Fruit fly (Drosophila melanogaster) whole organism, embryonic: Measurements from ENCODE around the gene CG32647.

Experiments used
- CG10959 ChIP-seq: fragments of 200-800 bp; sonication (Bioruptor generic); IDR thresholded peaks from 2 replicates; pipeline ENCODE4 v1.3.6; 2022; ENCODE audit warnings: missing biosample characterization, missing genetic modification characterization
- CG11085 ChIP-seq: fragments of 200-800 bp; sonication (Bioruptor generic); IDR thresholded peaks from 2 replicates; pipeline ENCODE4 v1.3.6; 2022; ENCODE audit warnings: missing biosample characterization, missing genetic modification characterization
- CG11560 ChIP-seq: fragments of 200-800 bp; sonication (Bioruptor generic); IDR thresholded peaks from 3 replicates; pipeline ENCODE4 v1.3.6; 2022; ENCODE audit warnings: missing biosample characterization, missing genetic modification characterization
- CG12236 ChIP-seq: fragments of 200-800 bp; sonication (Bioruptor generic); optimal IDR thresholded peaks from 2 replicates; lab custom pipeline; 2016; ENCODE audit warnings: missing biosample characterization, missing genetic modification characterization
- CG12744 ChIP-seq: fragments of 200-800 bp; sonication (Bioruptor generic); optimal IDR thresholded peaks from 2 replicates; lab custom pipeline; 2016; ENCODE audit warnings: missing biosample characterization, missing genetic modification characterization
- CG12769 ChIP-seq: fragments of 200-800 bp; sonication (Bioruptor generic); optimal IDR thresholded peaks from 2 replicates; lab custom pipeline; 2019; ENCODE audit warnings: missing biosample characterization, mild to moderate bottlenecking, missing genetic modification characterization, moderate library complexity
- CG16813 ChIP-seq: fragments of 200-800 bp; sonication (Bioruptor generic); IDR thresholded peaks from 3 replicates; pipeline ENCODE4 v1.3.6; 2022; ENCODE audit warnings: missing biosample characterization, missing genetic modification characterization; ENCODE audit not compliant: partially characterized antibody
- CG17612 ChIP-seq: fragments of 200-800 bp; sonication (Bioruptor generic); IDR thresholded peaks from 2 replicates; pipeline ENCODE4 v1.3.6; 2022; ENCODE audit warnings: missing biosample characterization, missing genetic modification characterization
- CG33213 ChIP-seq: fragments of 200-800 bp; sonication (Bioruptor generic); optimal IDR thresholded peaks from 3 replicates; lab custom pipeline; 2016; ENCODE audit warnings: missing biosample characterization, missing genetic modification characterization
- CG3847 ChIP-seq: fragments of 200-800 bp; sonication (Bioruptor generic); IDR thresholded peaks from 2 replicates; pipeline ENCODE4 v1.3.6; 2022; ENCODE audit warnings: missing biosample characterization, missing genetic modification characterization
- CG4282 ChIP-seq: fragments of 200-800 bp; sonication (Bioruptor generic); optimal IDR thresholded peaks from 2 replicates; lab custom pipeline; 2016; ENCODE audit warnings: missing biosample characterization, missing genetic modification characterization
- CG4617 ChIP-seq: fragments of 200-800 bp; sonication (Bioruptor generic); optimal IDR thresholded peaks from 3 replicates; lab custom pipeline; 2016; ENCODE audit warnings: missing biosample characterization, missing genetic modification characterization, borderline replicate concordance
- CG4707 ChIP-seq: fragments of 200-800 bp; sonication (Bioruptor generic); optimal IDR thresholded peaks from 2 replicates; lab custom pipeline; 2018; ENCODE audit warnings: missing biosample characterization, mild to moderate bottlenecking, missing genetic modification characterization, moderate library complexity
- CG6254 ChIP-seq: fragments of 200-800 bp; sonication (Bioruptor generic); optimal IDR thresholded peaks from 3 replicates; lab custom pipeline; 2017; ENCODE audit warnings: mild to moderate bottlenecking, missing biosample characterization, missing genetic modification reagents, missing genetic modification characterization
- CG6765 ChIP-seq: fragments of 200-800 bp; sonication (Bioruptor generic); optimal IDR thresholded peaks from 3 replicates; lab custom pipeline; 2017; ENCODE audit warnings: missing biosample characterization, mild to moderate bottlenecking, missing genetic modification characterization
- Dip2 ChIP-seq: fragments of 200-800 bp; sonication (Bioruptor generic); IDR thresholded peaks from 2 replicates; pipeline ENCODE4 v1.3.6; 2022; ENCODE audit warnings: missing biosample characterization, missing genetic modification characterization
- Doc2 ChIP-seq: fragments of 200-800 bp; sonication (Bioruptor generic); IDR thresholded peaks from 2 replicates; pipeline ENCODE4 v1.3.6; 2022; ENCODE audit warnings: missing biosample characterization, missing genetic modification characterization
- E2f2 ChIP-seq: fragments of 200-800 bp; sonication (Bioruptor generic); IDR thresholded peaks from 2 replicates; pipeline ENCODE4 v1.3.6; 2022; ENCODE audit warnings: missing biosample characterization, missing genetic modification characterization
- Eip74EF ChIP-seq, 2 experiments: fragments of 200-800 bp in 1 of 2; fragments of >200 bp in 1 of 2; sonication (Bioruptor generic) in 1 of 2; optimal IDR thresholded peaks; 2 replicates each; lab custom pipeline; 2017 to 2019; ENCODE audit warnings: missing biosample characterization in 2 of 2, missing genetic modification characterization in 2 of 2, mild to moderate bottlenecking in 1 of 2, moderate library complexity in 1 of 2
- Hr51 ChIP-seq, 2 experiments: fragments of 200-800 bp; sonication (Bioruptor generic); optimal IDR thresholded peaks; 2 replicates in 1 of 2; 3 replicates in 1 of 2; lab custom pipeline; 2016 to 2018; ENCODE audit warnings: missing biosample characterization in 2 of 2, missing genetic modification characterization in 2 of 2, mild to moderate bottlenecking in 1 of 2, moderate library complexity in 1 of 2
- Hsf ChIP-seq: fragments of 200-800 bp; sonication (Bioruptor generic); optimal IDR thresholded peaks from 3 replicates; lab custom pipeline; 2016; ENCODE audit warnings: missing biosample characterization, missing genetic modification characterization
- Lpt ChIP-seq: fragments of >200 bp; optimal IDR thresholded peaks from 2 replicates; lab custom pipeline; 2018; ENCODE audit warnings: missing biosample characterization, missing genetic modification characterization
- MBD-R2 ChIP-seq: fragments of 200-800 bp; sonication (Bioruptor generic); IDR thresholded peaks from 2 replicates; pipeline ENCODE4 v1.3.6; 2022; ENCODE audit warnings: missing biosample characterization, missing genetic modification characterization
- MESR4 ChIP-seq: fragments of 200-800 bp; sonication (Bioruptor generic); optimal IDR thresholded peaks from 2 replicates; lab custom pipeline; 2018; ENCODE audit warnings: missing biosample characterization, mild to moderate bottlenecking, missing genetic modification characterization, moderate library complexity
- Sox100B ChIP-seq: fragments of 200-800 bp; sonication (Bioruptor generic); optimal IDR thresholded peaks from 3 replicates; lab custom pipeline; 2018; ENCODE audit warnings: missing biosample characterization, mild to moderate bottlenecking, missing genetic modification characterization
- corto ChIP-seq: fragments of 200-800 bp; sonication (Bioruptor generic); optimal IDR thresholded peaks from 2 replicates; lab custom pipeline; 2016; ENCODE audit warnings: missing biosample characterization, mild to moderate bottlenecking, missing genetic modification characterization, moderate library complexity
- crc ChIP-seq: fragments of 200-800 bp; sonication (Bioruptor generic); optimal IDR thresholded peaks from 2 replicates; lab custom pipeline; 2016; ENCODE audit warnings: missing biosample characterization, missing genetic modification characterization
- croc ChIP-seq: fragments of 200-800 bp; sonication (Bioruptor generic); conservative IDR thresholded peaks from 3 replicates; pipeline ENCODE4 v1.3.6; 2022; ENCODE audit warnings: missing biosample characterization, missing genetic modification characterization
- dmrt99B ChIP-seq: fragments of 200-800 bp; sonication (Bioruptor generic); optimal IDR thresholded peaks from 2 replicates; lab custom pipeline; 2018; ENCODE audit warnings: missing biosample characterization, mild to moderate bottlenecking, missing genetic modification characterization, moderate library complexity
- emc ChIP-seq: fragments of 200-800 bp; sonication (Bioruptor generic); optimal IDR thresholded peaks from 2 replicates; lab custom pipeline; 2016; ENCODE audit warnings: missing biosample characterization, missing genetic modification characterization
- ems ChIP-seq: fragments of 200-800 bp; sonication (Bioruptor generic); optimal IDR thresholded peaks from 3 replicates; lab custom pipeline; 2016; ENCODE audit warnings: missing biosample characterization, missing genetic modification characterization
- eyg ChIP-seq: fragments of 200-800 bp; sonication (Bioruptor generic); optimal IDR thresholded peaks from 3 replicates; lab custom pipeline; 2016; ENCODE audit warnings: missing biosample characterization, missing genetic modification characterization
- insv ChIP-seq, 2 experiments: fragments of 200-800 bp; sonication (Bioruptor generic); optimal IDR thresholded peaks; 3 replicates each; lab custom pipeline; 2016 to 2018; ENCODE audit warnings: missing biosample characterization in 2 of 2, missing genetic modification characterization in 2 of 2
- kni ChIP-seq: fragments of 200-800 bp; sonication (Bioruptor generic); optimal IDR thresholded peaks from 3 replicates; lab custom pipeline; 2017; ENCODE audit warnings: mild to moderate bottlenecking, missing biosample characterization, missing genetic modification reagents, missing genetic modification characterization
- lab ChIP-seq: fragments of 200-800 bp; sonication (Bioruptor generic); optimal IDR thresholded peaks from 3 replicates; lab custom pipeline; 2017; ENCODE audit warnings: missing biosample characterization, missing genetic modification characterization, mild to moderate bottlenecking, moderate library complexity, missing genetic modification reagents
- lola ChIP-seq, 3 experiments: fragments of >200 bp in 2 of 3; fragments of 200-800 bp in 1 of 3; sonication (Bioruptor generic) in 1 of 3; optimal IDR thresholded peaks; 2 replicates each; lab custom pipeline; 2017 to 2019; ENCODE audit warnings: missing biosample characterization in 3 of 3, missing genetic modification characterization in 3 of 3, mild to moderate bottlenecking in 1 of 3, moderate library complexity in 1 of 3
- mld ChIP-seq: fragments of 200-800 bp; sonication (Bioruptor generic); IDR thresholded peaks from 3 replicates; pipeline ENCODE4 v1.3.6; 2022; ENCODE audit warnings: missing biosample characterization, missing genetic modification characterization; ENCODE audit not compliant: partially characterized antibody
- nmo ChIP-seq: fragments of 200-800 bp; sonication (Bioruptor generic); optimal IDR thresholded peaks from 2 replicates; lab custom pipeline; 2018; ENCODE audit warnings: missing biosample characterization, mild to moderate bottlenecking, missing genetic modification characterization, moderate library complexity
- pan ChIP-seq, 4 experiments: fragments of >200 bp in 3 of 4; fragments of 200-800 bp in 1 of 4; sonication (Bioruptor generic) in 1 of 4; optimal IDR thresholded peaks in 3 of 4; IDR thresholded peaks in 1 of 4; 2 replicates each; pipeline versions ENCODE4 v1.3.6 to Lab custom; 2017 to 2022; ENCODE audit warnings: missing biosample characterization in 2 of 4, missing genetic modification characterization in 2 of 4, mixed read lengths in 1 of 4
- pb ChIP-seq: fragments of 200-800 bp; sonication (Bioruptor generic); optimal IDR thresholded peaks from 3 replicates; lab custom pipeline; 2016; ENCODE audit warnings: missing biosample characterization, missing genetic modification characterization
- peb ChIP-seq: fragments of 200-800 bp; sonication (Bioruptor generic); IDR thresholded peaks from 2 replicates; pipeline ENCODE4 v1.3.6; 2022; ENCODE audit warnings: missing biosample characterization, missing genetic modification characterization
- pfk ChIP-seq: fragments of 200-800 bp; sonication (Bioruptor generic); optimal IDR thresholded peaks from 2 replicates; lab custom pipeline; 2018; ENCODE audit warnings: missing biosample characterization, mild to moderate bottlenecking, missing genetic modification characterization, moderate library complexity
- row ChIP-seq: fragments of 200-800 bp; sonication (Bioruptor generic); IDR thresholded peaks from 3 replicates; pipeline ENCODE4 v1.3.6; 2022; ENCODE audit warnings: missing biosample characterization, missing genetic modification characterization
- shn ChIP-seq: fragments of 200-800 bp; sonication (Bioruptor generic); optimal IDR thresholded peaks from 3 replicates; lab custom pipeline; 2016; ENCODE audit warnings: missing biosample characterization, missing genetic modification characterization
- sug ChIP-seq: fragments of 200-800 bp; optimal IDR thresholded peaks from 2 replicates; lab custom pipeline; 2019; ENCODE audit warnings: missing biosample characterization, mild to moderate bottlenecking, missing genetic modification characterization, moderate library complexity
- tin ChIP-seq: fragments of 200-800 bp; sonication (Bioruptor generic); optimal IDR thresholded peaks from 3 replicates; lab custom pipeline; 2016; ENCODE audit warnings: missing biosample characterization, missing genetic modification characterization
- trh ChIP-seq: fragments of 200-800 bp; sonication (Bioruptor generic); optimal IDR thresholded peaks from 2 replicates; lab custom pipeline; 2016; ENCODE audit warnings: missing biosample characterization, missing genetic modification characterization
- tx ChIP-seq: fragments of 200-800 bp; sonication (Bioruptor generic); optimal IDR thresholded peaks from 2 replicates; lab custom pipeline; 2016; ENCODE audit warnings: missing biosample characterization, missing genetic modification characterization
- wdn ChIP-seq: fragments of 200-800 bp; sonication (Bioruptor generic); IDR thresholded peaks from 2 replicates; pipeline ENCODE4 v1.3.6; 2022; ENCODE audit warnings: missing biosample characterization, missing genetic modification characterization
- wor ChIP-seq: fragments of 200-800 bp; sonication (Bioruptor generic); IDR thresholded peaks from 2 replicates; pipeline ENCODE4 v1.3.6; 2022; ENCODE audit warnings: missing biosample characterization, missing genetic modification characterization

The CG32647 gene

dm6 chrX:12752196-12752595 lies 32.6 kb downstream of the CG32647 start (continued):
- TF ChIP-seq shn (peak; percentile 99), lab (GFP tag; lab: Kevin White, UChicago) (peak; percentile 100), CG12744 (GFP tag; lab: Kevin White, UChicago) (peak; percentile 99), emc (GFP tag; lab: Kevin White, UChicago) (peak; percentile 99), mld (GFP tag; lab: Robert Waterston, UW) (no peak), CG6765 (peak; percentile 98), lola (GFP tag; optimal IDR thresholded peaks at IDR 0.05; lab: Kevin White, UChicago) (peak in 1 of 3 experiments; percentile 98), Lpt (GFP tag; lab: Kevin White, UChicago) (no peak), tx (GFP tag; lab: Kevin White, UChicago) (peak; percentile 99), CG4617 (GFP tag; lab: Kevin White, UChicago) (peak; percentile 99), sug (tag; lab: Kevin White, UChicago) (peak; percentile 95), Sox100B (GFP tag; lab: Kevin White, UChicago) (peak; percentile 97), croc (GFP tag; lab: Robert Waterston, UW) (peak; percentile 99), pfk (GFP tag; lab: Kevin White, UChicago) (no peak), CG6254 (GFP tag; lab: Kevin White, UChicago) (peak; percentile 96), CG4707 (GFP tag; lab: Kevin White, UChicago) (peak; percentile 96), CG10959 (GFP tag; lab: Robert Waterston, UW) (peak; percentile 99), CG3847 (peak; percentile 99), ems (GFP tag; lab: Kevin White, UChicago) (peak; percentile 99), MESR4 (GFP tag; lab: Kevin White, UChicago) (peak; percentile 74), MBD-R2 (GFP tag; lab: Robert Waterston, UW) (peak; percentile 99), CG11560 (tag; lab: Robert Waterston, UW) (peak; percentile 94), trh (GFP tag; lab: Kevin White, UChicago) (peak; percentile 99), eyg (peak; percentile 99), tin (GFP tag; lab: Kevin White, UChicago) (peak; percentile 99), Hsf (GFP tag; lab: Kevin White, UChicago) (peak; percentile 100), Dip2 (GFP tag; lab: Robert Waterston, UW) (peak; percentile 72), nmo (GFP tag; lab: Kevin White, UChicago) (peak; percentile 99), CG17612 (GFP tag; lab: Robert Waterston, UW) (peak; percentile 98), CG16813 (GFP tag; lab: Robert Waterston, UW) (no peak), CG12236 (GFP tag; lab: Kevin White, UChicago) (peak; percentile 99), Eip74EF (GFP tag; optimal IDR thresholded peaks at IDR 0.05; lab: Kevin White, UChicago) (peak in 1 of 2 experiments; percentile 97), wdn (GFP tag; lab: Robert Waterston, UW) (peak; percentile 98), CG12769 (tag; lab: Kevin White, UChicago) (peak; percentile 86), Doc2 (GFP tag; lab: Robert Waterston, UW) (peak; percentile 97), CG33213 (GFP tag; lab: Kevin White, UChicago) (peak; percentile 99), CG11085 (GFP tag; lab: Robert Waterston, UW) (peak; percentile 99), wor (GFP tag; lab: Robert Waterston, UW) (peak; percentile 97), crc (GFP tag; lab: Kevin White, UChicago) (peak; percentile 98), CG4282 (peak; percentile 98), kni (GFP tag; lab: Kevin White, UChicago) (no peak), row (GFP tag; lab: Robert Waterston, UW) (peak; percentile 99), dmrt99B (tag; lab: Kevin White, UChicago) (peak; percentile 99), corto (peak; percentile 99), peb (peak; percentile 98), insv (GFP tag; optimal IDR thresholded peaks at IDR 0.05; lab: Kevin White, UChicago) (peak; percentile 69 to 73), pb (GFP tag; lab: Kevin White, UChicago) (peak; percentile 99), pan (optimal IDR thresholded peaks at IDR 0.05; lab: Kevin White, UChicago) (no peak), pan (GFP tag; optimal IDR thresholded peaks at IDR 0.05 in 1 of 2, IDR thresholded peaks at IDR 0.05 in 1 of 2) (peak in 1 of 2 experiments; percentile 99), Hr51 (GFP tag; optimal IDR thresholded peaks at IDR 0.05; lab: Kevin White, UChicago) (peak; percentile 99), E2f2 (GFP tag; lab: Robert Waterston, UW) (peak; percentile 71)
